Worm (Caenorhabditis elegans) whole organism, L3 larva: ENCODE results near the gene rnf-5.

Experiments
- ceh-82 ChIP-seq: fragments of 150-350 bp; optimal IDR thresholded peaks from 2 replicates; lab custom pipeline; 2014; ENCODE audit warnings: missing biosample characterization, missing genetic modification characterization
- ceh-9 ChIP-seq: sonication (generic microtip); optimal IDR thresholded peaks from 2 replicates; lab custom pipeline; 2018; ENCODE audit warnings: missing biosample characterization, missing genetic modification characterization
- fkh-2 ChIP-seq: fragments of 150-350 bp; optimal IDR thresholded peaks from 2 replicates; lab custom pipeline; 2014; ENCODE audit warnings: missing biosample characterization, missing genetic modification reagents, missing genetic modification characterization
- pha-4 ChIP-seq: fragments of 150-350 bp; optimal IDR thresholded peaks from 2 replicates; lab custom pipeline; 2014; ENCODE audit warnings: missing biosample characterization, missing genetic modification reagents, missing genetic modification characterization
- pqm-1 ChIP-seq: fragments of 150-350 bp; optimal IDR thresholded peaks from 2 replicates; lab custom pipeline; 2017; ENCODE audit warnings: missing biosample characterization, missing genetic modification characterization, inconsistent platforms
- skn-1 ChIP-seq: fragments of 150-350 bp; optimal IDR thresholded peaks from 2 replicates; lab custom pipeline; 2014; ENCODE audit warnings: missing biosample characterization, missing genetic modification characterization
- tbx-2 ChIP-seq: sonication (generic microtip); optimal IDR thresholded peaks from 2 replicates; lab custom pipeline; 2016; ENCODE audit warnings: mild to moderate bottlenecking, missing genetic modification characterization, missing compliant biosample characterization
- unc-39 ChIP-seq: sonication (generic microtip); optimal IDR thresholded peaks from 4 replicates; lab custom pipeline; 2017; ENCODE audit warnings: missing biosample characterization, missing genetic modification characterization
- unc-62 ChIP-seq: fragments of 150-350 bp; sonication (generic microtip); optimal IDR thresholded peaks from 4 replicates; lab custom pipeline; 2014; ENCODE audit warnings: missing biosample characterization, missing genetic modification reagents, missing genetic modification characterization
- ztf-11 ChIP-seq: fragments of 150-350 bp; optimal IDR thresholded peaks from 2 replicates; lab custom pipeline; 2014; ENCODE audit warnings: missing biosample characterization, missing genetic modification characterization

ce11 chrIII:4181338-4181737 lies 14.7 kb upstream of the rnf-5 start, which contains the start of gene C16C10.1:
- no peak for TF ChIP-seq pha-4 (tag; lab: Kevin White, UChicago)
- no peak for TF ChIP-seq ceh-82 (tag; lab: Kevin White, UChicago)
- TF ChIP-seq skn-1 (tag; lab: Kevin White, UChicago): no peak
- TF ChIP-seq tbx-2: no peak
- TF ChIP-seq fkh-2 (tag; lab: Kevin White, UChicago): no peak
- no peak for TF ChIP-seq ceh-9 (tag; lab: Kevin White, UChicago)
- TF ChIP-seq unc-62: no peak
- no peak for TF ChIP-seq unc-39 (tag; lab: Kevin White, UChicago)
- no peak for TF ChIP-seq ztf-11
- no peak for TF ChIP-seq pqm-1
